Worm (Caenorhabditis elegans): ENCODE results near the gene F19B10.4.

F19B10.4 gene

ce11 chrII:3682770-3683234 is 22.9 kb downstream of the F19B10.4 start, which contains the start of gene F19B10.1 (continued):
- no peak for TF ChIP-seq nhr-12 (tag; optimal IDR thresholded peaks at IDR 0.05)
- TF ChIP-seq efl-1 (optimal IDR thresholded peaks at IDR 0.05) = peak; percentile 74 to 94
- TF ChIP-seq efl-1 (GFP tag; optimal IDR thresholded peaks at IDR 0.05 in 1 of 2) = peak; percentile 93 to 99
- no peak for TF ChIP-seq sox-4 (tag; optimal IDR thresholded peaks at IDR 0.05)
- TF ChIP-seq lin-39 (tag; optimal IDR thresholded peaks at IDR 0.05) = peak; percentile 73
- TF ChIP-seq aly-2 (tag; optimal IDR thresholded peaks at IDR 0.05) = peak; percentile 35
- TF ChIP-seq mdl-1 (tag; optimal IDR thresholded peaks at IDR 0.05) = peak in 1 of 2 experiments; percentile 93
- TF ChIP-seq nhr-71 (tag; optimal IDR thresholded peaks at IDR 0.05) = peak; percentile 85
- TF ChIP-seq C34B4.2 (tag; optimal IDR thresholded peaks at IDR 0.05) = no peak
- TF ChIP-seq ztf-11 (tag; optimal IDR thresholded peaks at IDR 0.05) = peak in 1 of 2 experiments; percentile 2
- TF ChIP-seq elt-3 (tag; optimal IDR thresholded peaks at IDR 0.05) = peak in 3 of 6 experiments; percentile 62 to 95 (median 85)
- TF ChIP-seq lir-3 (tag; optimal IDR thresholded peaks at IDR 0.05; ENCODE audit: poor library complexity) = peak; percentile 68
- peak; percentile 67 for TF ChIP-seq nhr-19 (GFP tag; conservative IDR thresholded peaks at IDR 0.05)
- TF ChIP-seq blmp-1 (tag; optimal IDR thresholded peaks at IDR 0.05) = peak; percentile 79

ce11 chrII:3684487-3685067 is 24.7 kb downstream of the F19B10.4 start:
- TF ChIP-seq lir-3 (tag; optimal IDR thresholded peaks at IDR 0.05; ENCODE audit: poor library complexity) (no peak), skn-1 (tag; optimal IDR thresholded peaks at IDR 0.05) (peak; percentile 17), isw-1 (GFP tag; IDR thresholded peaks at IDR 0.05) (no peak), alr-1 (tag; optimal IDR thresholded peaks at IDR 0.05; ENCODE audit: borderline replicate concordance) (no peak), ztf-4 (tag; optimal IDR thresholded peaks at IDR 0.05) (no peak), grh-1 (GFP tag; IDR thresholded peaks at IDR 0.05) (no peak), ces-1 (GFP tag; optimal IDR thresholded peaks at IDR 0.05) (no peak), lin-39 (tag; optimal IDR thresholded peaks at IDR 0.05) (no peak), zip-4 (GFP tag; optimal IDR thresholded peaks at IDR 0.05) (peak; percentile 47), nhr-20 (tag; optimal IDR thresholded peaks at IDR 0.05) (no peak), mab-9 (GFP tag; IDR thresholded peaks at IDR 0.05) (no peak), nhr-77 (tag; optimal IDR thresholded peaks at IDR 0.05) (no peak), nhr-11 (tag; optimal IDR thresholded peaks at IDR 0.05) (no peak), efl-1 (optimal IDR thresholded peaks at IDR 0.05) (no peak), efl-1 (GFP tag; optimal IDR thresholded peaks at IDR 0.05 in 1 of 2) (peak in 1 of 2 experiments; percentile 78), xbp-1 (tag; optimal IDR thresholded peaks at IDR 0.05) (no peak), rnt-1 (tag; optimal IDR thresholded peaks at IDR 0.05) (no peak), F16B12.6 (tag; optimal IDR thresholded peaks at IDR 0.05) (no peak), unc-86 (tag; optimal IDR thresholded peaks at IDR 0.05) (no peak)

ce11 chrII:3688333-3688732 is 28.5 kb downstream of the F19B10.4 start, which contains the start of gene ifas-1:
ifas-1 (minus strand) TSS chrII:3688719.
- TF ChIP-seq C04F5.9 (tag; optimal IDR thresholded peaks at IDR 0.05) (no peak), irx-1 (tag; optimal IDR thresholded peaks at IDR 0.05) (no peak), swsn-7 (tag; optimal IDR thresholded peaks at IDR 0.05) (no peak), nhr-84 (tag; optimal IDR thresholded peaks at IDR 0.05) (no peak), lin-15B (tag; optimal IDR thresholded peaks at IDR 0.05) (no peak)

ce11 chrII:3690646-3691045 is 30.8 kb downstream of the F19B10.4 start, which contains the start of gene srx-101:
srx-101 (minus strand) TSS chrII:3690746.
- TF ChIP-seq mep-1 (tag; optimal IDR thresholded peaks at IDR 0.05) = no peak
- no peak for TF ChIP-seq nhr-28 (tag; optimal IDR thresholded peaks at IDR 0.05)
- TF ChIP-seq efl-3 (GFP tag; optimal IDR thresholded peaks at IDR 0.05) = no peak
- no peak for TF ChIP-seq fkh-8 (tag; optimal IDR thresholded peaks at IDR 0.05)
- TF ChIP-seq unc-130 (tag; optimal IDR thresholded peaks at IDR 0.05) = no peak
- TF ChIP-seq pqm-1 (tag; optimal IDR thresholded peaks at IDR 0.05) = no peak
- TF ChIP-seq sup-37 (GFP tag; optimal IDR thresholded peaks at IDR 0.05) = no peak
- no peak for TF ChIP-seq ceh-63 (GFP tag; optimal IDR thresholded peaks at IDR 0.05)
- TF ChIP-seq snpc-4 (tag; optimal IDR thresholded peaks at IDR 0.05) = no peak
- TF ChIP-seq jun-1 (tag; optimal IDR thresholded peaks at IDR 0.05) = no peak
- no peak for TF ChIP-seq blmp-1 (tag; optimal IDR thresholded peaks at IDR 0.05)
- TF ChIP-seq ces-1 (GFP tag; optimal IDR thresholded peaks at IDR 0.05) = no peak
- no peak for TF ChIP-seq ceh-90 (tag; optimal IDR thresholded peaks at IDR 0.05)
- no peak for TF ChIP-seq F16B12.6 (tag; optimal IDR thresholded peaks at IDR 0.05)
- no peak for TF ChIP-seq lin-13 (GFP tag; optimal IDR thresholded peaks at IDR 0.05)
- no peak for TF ChIP-seq isw-1 (GFP tag; IDR thresholded peaks at IDR 0.05)
